Worm (Caenorhabditis elegans): ENCODE measurements around the gene C12D8.13.

DNA sequence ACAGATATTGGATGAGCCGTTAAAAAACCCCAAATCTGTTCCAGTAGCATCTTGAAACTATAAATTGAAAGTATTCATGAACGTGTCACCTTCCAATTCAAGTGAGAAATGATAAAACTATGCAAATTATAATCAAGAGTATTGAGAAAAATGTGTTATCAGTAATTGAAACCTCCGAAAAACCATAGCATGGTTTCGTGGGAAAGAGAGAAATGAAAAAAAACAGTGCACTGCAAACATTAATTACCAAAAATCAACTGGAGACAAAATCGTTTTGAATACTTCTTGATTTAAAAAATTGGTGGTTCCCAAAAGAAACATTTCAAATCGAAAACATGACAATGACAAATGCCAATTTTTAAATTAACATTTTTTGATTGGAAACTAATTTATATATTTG, 5.1 kb upstream of the C12D8.13 start, which contains the start of gene daf-36:
- TF ChIP-seq dao-5 (tag; optimal IDR thresholded peaks at IDR 0.05) = no peak
- TF ChIP-seq him-1 (tag; optimal IDR thresholded peaks at IDR 0.05) = no peak
- no peak for TF ChIP-seq W03F9.2 (tag; optimal IDR thresholded peaks at IDR 0.05)
